Worm (Caenorhabditis elegans) whole organism, midembryonic: ENCODE measurements around the gene R05F9.9.

Experiments
- T22C8.4 ChIP-seq: fragments of 200-800 bp; sonication (Bioruptor generic); IDR thresholded peaks from 2 replicates; pipeline ENCODE4 v1.3.6; 2022; ENCODE audit warnings: missing genetic modification characterization, missing compliant biosample characterization
- cog-1 ChIP-seq: sonication (generic microtip); optimal IDR thresholded peaks from 2 replicates; lab custom pipeline; 2016; ENCODE audit warnings: missing genetic modification characterization, missing compliant biosample characterization
- flt-1 ChIP-seq: fragments of 200-800 bp; sonication (Bioruptor generic); IDR thresholded peaks from 2 replicates; pipeline ENCODE4 v1.3.6; 2022; ENCODE audit warnings: missing genetic modification characterization, missing compliant biosample characterization
- klf-2 ChIP-seq: fragments of 200-800 bp; sonication (Bioruptor generic); conservative IDR thresholded peaks from 2 replicates; pipeline ENCODE4 v1.3.6; 2022; ENCODE audit warnings: missing genetic modification reagents, missing genetic modification characterization, missing compliant biosample characterization
- med-1 ChIP-seq: sonication (generic microtip); optimal IDR thresholded peaks from 2 replicates; lab custom pipeline; 2017; ENCODE audit warnings: missing genetic modification characterization, mild to moderate bottlenecking, missing compliant biosample characterization, antibody characterized with exemption, missing genetic modification reagents; ENCODE audit not compliant: insufficient read depth
- ref-1 ChIP-seq: fragments of 200-800 bp; sonication (Bioruptor generic); conservative IDR thresholded peaks from 2 replicates; pipeline ENCODE4 v1.3.6; 2022; ENCODE audit warnings: missing genetic modification reagents, missing genetic modification characterization, missing compliant biosample characterization
- tab-1 ChIP-seq: fragments of 200-800 bp; sonication (Bioruptor generic); IDR thresholded peaks from 2 replicates; pipeline ENCODE4 v1.3.6; 2022; ENCODE audit warnings: missing genetic modification characterization, missing compliant biosample characterization
- ztf-23 ChIP-seq: fragments of 200-800 bp; sonication (Bioruptor generic); IDR thresholded peaks from 2 replicates; pipeline ENCODE4 v1.3.6; 2022; ENCODE audit warnings: missing genetic modification reagents, missing genetic modification characterization, missing compliant biosample characterization
- ztf-29 ChIP-seq: fragments of 200-800 bp; sonication (Bioruptor generic); IDR thresholded peaks from 2 replicates; pipeline ENCODE4 v1.3.6; 2022; ENCODE audit warnings: missing genetic modification reagents, missing genetic modification characterization, missing compliant biosample characterization

- TF ChIP-seq klf-2 (GFP tag; lab: Robert Waterston, UW) (no peak), flt-1 (GFP tag; lab: Robert Waterston, UW) (no peak), med-1 (GFP tag; lab: Kevin White, UChicago) (no peak), cog-1 (no peak), ztf-23 (GFP tag; lab: Robert Waterston, UW) (no peak), T22C8.4 (GFP tag; lab: Robert Waterston, UW) (no peak), ztf-29 (GFP tag; lab: Robert Waterston, UW) (no peak), ref-1 (no peak), tab-1 (GFP tag; lab: Robert Waterston, UW) (no peak)
Observed at ce11 chrII:4849885-4850284, 52.0 kb downstream of the R05F9.9 start, which contains the start of gene T23B7.3.
